Fruit fly (Drosophila melanogaster): Measurements from ENCODE around the gene capt.
A peak's percentile ranks its signal among the peaks of the same experiment; 100 is the strongest.

capt gene

dm6 chr2L:1123078-1123818, 34.8 kb downstream of the capt start (continued):
- TF ChIP-seq CG2712 (tag; optimal IDR thresholded peaks at IDR 0.05) = peak; percentile 56
- no peak for TF ChIP-seq CG2889 (GFP tag; IDR thresholded peaks at IDR 0.05)
- no peak for TF ChIP-seq CG4282 (GFP tag; optimal IDR thresholded peaks at IDR 0.05)
- TF ChIP-seq gt (GFP tag; IDR thresholded peaks at IDR 0.05) = no peak
- TF ChIP-seq vfl (GFP tag; optimal IDR thresholded peaks at IDR 0.05) = no peak
- TF ChIP-seq slbo (GFP tag; IDR thresholded peaks at IDR 0.05) = no peak
- no peak for TF ChIP-seq dm (GFP tag; optimal IDR thresholded peaks at IDR 0.05)
- peak; percentile 61 for TF ChIP-seq CG6254 (GFP tag; optimal IDR thresholded peaks at IDR 0.05)
- no peak for TF ChIP-seq CG13296 (GFP tag; optimal IDR thresholded peaks at IDR 0.05)
- peak; percentile 10 for TF ChIP-seq sd (tag; optimal IDR thresholded peaks at IDR 0.05)
- no peak for TF ChIP-seq lilli (GFP tag; optimal IDR thresholded peaks at IDR 0.05)
- TF ChIP-seq CG8388 (GFP tag; optimal IDR thresholded peaks at IDR 0.05) = peak; percentile 43
- TF ChIP-seq Dp (GFP tag; optimal IDR thresholded peaks at IDR 0.05) = no peak
- no peak for TF ChIP-seq CG12104 (GFP tag; optimal IDR thresholded peaks at IDR 0.05)
- TF ChIP-seq Adf1 (GFP tag; IDR thresholded peaks at IDR 0.05) = no peak
- TF ChIP-seq oc (tag; optimal IDR thresholded peaks at IDR 0.05) = peak; percentile 46
- TF ChIP-seq pum (GFP tag; optimal IDR thresholded peaks at IDR 0.05) = no peak
- no peak for TF ChIP-seq ase (GFP tag; IDR thresholded peaks at IDR 0.05)
- TF ChIP-seq pzg (GFP tag; optimal IDR thresholded peaks at IDR 0.05) = no peak
- no peak for TF ChIP-seq Hsf (GFP tag; optimal IDR thresholded peaks at IDR 0.05)
- no peak for TF ChIP-seq mam (GFP tag; optimal IDR thresholded peaks at IDR 0.05)
- TF ChIP-seq CG30431 (GFP tag; optimal IDR thresholded peaks at IDR 0.05) = no peak
- TF ChIP-seq crp (GFP tag; optimal IDR thresholded peaks at IDR 0.05) = no peak
- TF ChIP-seq Xrp1 (GFP tag; IDR thresholded peaks at IDR 0.05) = peak; percentile 81
- TF ChIP-seq CG11696 (GFP tag; IDR thresholded peaks at IDR 0.05) = no peak
- TF ChIP-seq unc-4 (GFP tag; IDR thresholded peaks at IDR 0.05; ENCODE audit: partially characterized antibody) = no peak
- TF ChIP-seq CG17359 (tag; optimal IDR thresholded peaks at IDR 0.05) = peak; percentile 74
- peak; percentile 44 for TF ChIP-seq CG1602 (GFP tag; optimal IDR thresholded peaks at IDR 0.05)
- TF ChIP-seq Poxn (GFP tag; IDR thresholded peaks at IDR 0.05) = no peak
- no peak for TF ChIP-seq HLHmδ (GFP tag; optimal IDR thresholded peaks at IDR 0.05)
- no peak for TF ChIP-seq D19B (GFP tag; optimal IDR thresholded peaks at IDR 0.05)
- no peak for TF ChIP-seq CG4854 (GFP tag; optimal IDR thresholded peaks at IDR 0.05)
- no peak for TF ChIP-seq Dip2 (GFP tag; IDR thresholded peaks at IDR 0.05)
- TF ChIP-seq gsb-n (tag; optimal IDR thresholded peaks at IDR 0.05) = peak; percentile 82
- no peak for TF ChIP-seq Sin3A (optimal IDR thresholded peaks at IDR 0.05)
- peak; percentile 24 for TF ChIP-seq ewg (GFP tag; optimal IDR thresholded peaks at IDR 0.05)
- TF ChIP-seq CG3838 (GFP tag; optimal IDR thresholded peaks at IDR 0.05) = no peak
- peak; percentile 11 for TF ChIP-seq CG4424 (GFP tag; optimal IDR thresholded peaks at IDR 0.05)
- no peak for TF ChIP-seq disco-r (GFP tag; optimal IDR thresholded peaks at IDR 0.05)
- no peak for TF ChIP-seq Bgb (GFP tag; IDR thresholded peaks at IDR 0.05; ENCODE audit: partially characterized antibody)
- TF ChIP-seq tll (GFP tag; optimal IDR thresholded peaks at IDR 0.05) = no peak
- TF ChIP-seq pita (GFP tag; optimal IDR thresholded peaks at IDR 0.05) = no peak
- no peak for TF ChIP-seq Oli (tag; optimal IDR thresholded peaks at IDR 0.05)
- no peak for TF ChIP-seq dysf (GFP tag; IDR thresholded peaks at IDR 0.05)
- TF ChIP-seq exex (tag; optimal IDR thresholded peaks at IDR 0.05) = peak; percentile 14
- TF ChIP-seq CG14050 (GFP tag; IDR thresholded peaks at IDR 0.05) = no peak
- no peak for TF ChIP-seq tio (GFP tag; optimal IDR thresholded peaks at IDR 0.05)
- TF ChIP-seq ranshi (GFP tag; IDR thresholded peaks at IDR 0.05) = no peak
- no peak for TF ChIP-seq CG6683 (GFP tag; optimal IDR thresholded peaks at IDR 0.05)
- TF ChIP-seq sima (GFP tag; optimal IDR thresholded peaks at IDR 0.05) = no peak
- TF ChIP-seq E2f2 (GFP tag; IDR thresholded peaks at IDR 0.05) = no peak
